Worm (Caenorhabditis elegans): ENCODE data around the gene ubh-4.
A peak's percentile ranks its signal among the peaks of the same experiment; 100 is the strongest.

The ubh-4 gene

DNA sequence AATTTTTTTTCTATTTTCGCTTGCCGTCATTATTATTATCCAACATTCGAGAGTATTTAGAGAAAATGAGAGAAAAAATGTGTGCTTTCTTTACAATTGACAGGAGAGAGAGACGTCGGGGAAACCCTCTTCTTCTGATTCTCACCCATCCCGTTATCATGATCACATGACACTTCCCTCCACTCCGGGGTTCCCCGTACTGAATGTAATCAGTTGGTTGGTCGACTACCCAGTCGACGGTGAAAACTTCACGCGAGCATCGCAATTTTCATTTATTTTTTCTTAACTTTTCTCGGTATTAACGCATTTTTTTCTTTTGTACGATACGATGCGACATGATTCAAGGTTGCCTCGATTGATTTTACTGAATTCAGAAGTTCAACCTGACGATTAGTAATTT is 23.2 kb downstream of the ubh-4 start (continued):
- no peak for TF ChIP-seq lin-13 (GFP tag; optimal IDR thresholded peaks at IDR 0.05)
- TF ChIP-seq lin-39 (tag; optimal IDR thresholded peaks at IDR 0.05), result no peak
- TF ChIP-seq rbr-2 (tag; optimal IDR thresholded peaks at IDR 0.05), result no peak
- TF ChIP-seq F10B5.3 (tag; optimal IDR thresholded peaks at IDR 0.05), result no peak
- TF ChIP-seq hmg-1.1 (GFP tag; IDR thresholded peaks at IDR 0.05), result no peak
- TF ChIP-seq lim-7 (GFP tag; IDR thresholded peaks at IDR 0.05), result no peak
- no peak for TF ChIP-seq snpc-4 (tag; optimal IDR thresholded peaks at IDR 0.05)
- TF ChIP-seq spr-1 (tag; optimal IDR thresholded peaks at IDR 0.05), result no peak
- TF ChIP-seq mxl-3 (GFP tag; optimal IDR thresholded peaks at IDR 0.05), result no peak
- TF ChIP-seq snpc-1.2 (GFP tag; IDR thresholded peaks at IDR 0.05), result no peak
- no peak for TF ChIP-seq ctbp-1 (GFP tag; IDR thresholded peaks at IDR 0.05)
- no peak for TF ChIP-seq php-3 (GFP tag; IDR thresholded peaks at IDR 0.05)
- peak; percentile 79 for TF ChIP-seq hlh-30 (tag; optimal IDR thresholded peaks at IDR 0.05; ENCODE audit: insufficient read depth)

DNA sequence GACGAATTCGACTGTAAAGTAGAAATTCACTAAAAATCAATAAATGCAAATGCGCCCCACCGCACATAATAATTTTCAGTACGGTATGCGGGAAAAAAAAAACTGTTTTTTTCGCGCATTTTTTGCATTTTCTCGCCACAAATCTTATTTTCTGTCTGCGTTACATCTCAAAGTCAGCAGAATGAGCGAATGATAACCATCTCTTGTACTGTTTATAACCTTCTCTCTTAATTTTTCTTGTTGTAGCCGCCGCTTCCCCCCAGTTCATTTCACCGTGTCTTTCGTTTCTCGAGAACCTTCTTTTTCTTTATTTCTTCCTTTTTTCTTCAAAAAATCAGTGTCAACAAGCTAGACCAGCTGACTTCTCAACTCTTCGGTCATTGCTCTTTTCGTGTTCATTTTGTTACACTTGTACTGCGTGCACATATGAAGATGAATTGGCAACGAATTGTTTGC is 23.9 kb downstream of the ubh-4 start:
- TF ChIP-seq php-3 (GFP tag; IDR thresholded peaks at IDR 0.05) (0 out of 2 replicates have a peak, but pooled peaks have one; percentile 54), Y48G9A.11 (GFP tag; IDR thresholded peaks at IDR 0.05) (peak; percentile 51; the same call in 1 of the 2 replicates), unc-130 (GFP tag; optimal IDR thresholded peaks at IDR 0.05) (peak; percentile 17), duxl-1 (tag; optimal IDR thresholded peaks at IDR 0.05; ENCODE audit: poor library complexity) (no peak), nhr-41 (GFP tag; IDR thresholded peaks at IDR 0.05) (no peak), mdt-29 (GFP tag; IDR thresholded peaks at IDR 0.05) (peak; percentile 15; the same call in 1 of the 2 replicates), ceh-20 (GFP tag; IDR thresholded peaks at IDR 0.05) (no peak; the same call in 1 of the 2 replicates), mes-2 (tag; optimal IDR thresholded peaks at IDR 0.05; ENCODE audit: poor library complexity, severe bottlenecking) (peak; percentile 4), lsy-2 (tag; optimal IDR thresholded peaks at IDR 0.05) (peak in 1 of 2 experiments; percentile 73), zag-1 (tag; optimal IDR thresholded peaks at IDR 0.05) (no peak), pha-4 (GFP tag; IDR thresholded peaks at IDR 0.05) (no peak), pha-4 (tag; optimal IDR thresholded peaks at IDR 0.05) (peak; percentile 79), T26A8.4 (GFP tag; IDR thresholded peaks at IDR 0.05) (no peak; the same call in 1 of the 2 replicates), pqm-1 (tag; optimal IDR thresholded peaks at IDR 0.05) (no peak), Y5F2A.4 (GFP tag; optimal IDR thresholded peaks at IDR 0.05) (no peak), aly-2 (tag; optimal IDR thresholded peaks at IDR 0.05) (no peak), zfp-3 (GFP tag; conservative IDR thresholded peaks at IDR 0.05) (no peak; the same call in 1 of the 2 replicates), nhr-25 (tag; optimal IDR thresholded peaks at IDR 0.05; ENCODE audit: borderline replicate concordance, insufficient read depth) (peak; percentile 20), aha-1 (tag) (peak; percentile 79), snpc-4 (tag; optimal IDR thresholded peaks at IDR 0.05) (no peak), madf-5 (GFP tag; IDR thresholded peaks at IDR 0.05) (no peak), daf-19 (GFP tag; conservative IDR thresholded peaks at IDR 0.05) (0 out of 2 replicates have a peak, but pooled peaks have one; percentile 17), unc-62 (GFP tag; optimal IDR thresholded peaks at IDR 0.05 in 1 of 2) (peak in 1 of 2 experiments; percentile 95), unc-62 (tag; optimal IDR thresholded peaks at IDR 0.05) (no peak), arid-1 (GFP tag; conservative IDR thresholded peaks at IDR 0.05) (no peak), ztf-7 (tag; optimal IDR thresholded peaks at IDR 0.05) (no peak), tra-1 (GFP tag; IDR thresholded peaks at IDR 0.05) (peak; percentile 24; the same call in 1 of the 2 replicates), ceh-44 (GFP tag; IDR thresholded peaks at IDR 0.05) (no peak), mdl-1 (tag; optimal IDR thresholded peaks at IDR 0.05) (no peak), dve-1 (tag; optimal IDR thresholded peaks at IDR 0.05; ENCODE audit: insufficient read depth) (peak; percentile 48), nhr-6 (tag; optimal IDR thresholded peaks at IDR 0.05) (peak; percentile 5), R02D3.7 (tag; optimal IDR thresholded peaks at IDR 0.05) (no peak), nhr-11 (tag; optimal IDR thresholded peaks at IDR 0.05) (peak; percentile 62), nhr-111 (GFP tag; optimal IDR thresholded peaks at IDR 0.05) (no peak), nhr-77 (tag; optimal IDR thresholded peaks at IDR 0.05) (peak; percentile 12), ZK337.2 (GFP tag; IDR thresholded peaks at IDR 0.05) (no peak), lim-7 (GFP tag; IDR thresholded peaks at IDR 0.05) (no peak), dmd-9 (GFP tag; IDR thresholded peaks at IDR 0.05) (0 out of 2 replicates have a peak, but pooled peaks have one; percentile 13), mep-1 (tag; optimal IDR thresholded peaks at IDR 0.05) (peak; percentile 37)

All from whole organism, L4 larva.